Fruit fly (Drosophila melanogaster) whole organism: ENCODE data around the gene Kap-alpha3.

Source experiments
- CG8478 ChIP-seq: fragments of >200 bp; optimal IDR thresholded peaks from 2 replicates; lab custom pipeline; 2018; ENCODE audit warnings: inconsistent platforms
- Dll ChIP-seq: fragments of >200 bp; optimal IDR thresholded peaks from 2 replicates; lab custom pipeline; 2017
- EcR ChIP-seq, 2 experiments: fragments of >200 bp; optimal IDR thresholded peaks; 2 replicates each; lab custom pipeline; 2017; ENCODE audit warnings: missing biosample characterization in 2 of 2, missing genetic modification characterization in 2 of 2, missing genetic modification reagents in 2 of 2
- pan ChIP-seq: fragments of >200 bp; optimal IDR thresholded peaks from 2 replicates; lab custom pipeline; 2017
- psq ChIP-seq: fragments of >200 bp; optimal IDR thresholded peaks from 2 replicates; lab custom pipeline; 2017
- usp ChIP-seq: fragments of >200 bp; optimal IDR thresholded peaks from 2 replicates; lab custom pipeline; 2017; ENCODE audit warnings: missing biosample characterization, missing genetic modification characterization, mixed read lengths

The Kap-alpha3 gene

dm6 chr3R:9591769-9592388, 14.3 kb upstream of the Kap-alpha3 start:
- TF ChIP-seq pan (lab: Kevin White, UChicago) = no peak
- no peak for TF ChIP-seq Dll (lab: Kevin White, UChicago)
- TF ChIP-seq EcR (GFP tag; optimal IDR thresholded peaks at IDR 0.05; lab: Kevin White, UChicago) = no peak
- TF ChIP-seq psq (lab: Kevin White, UChicago) = no peak
- no peak for TF ChIP-seq CG8478 (lab: Kevin White, UChicago)
- no peak for TF ChIP-seq usp (GFP tag; lab: Kevin White, UChicago)

- TF ChIP-seq usp (GFP tag; lab: Kevin White, UChicago) = no peak
- TF ChIP-seq Dll (lab: Kevin White, UChicago) = no peak
Measured at dm6 chr3R:9590952-9591532, 13.5 kb upstream of the Kap-alpha3 start, which contains the start of the genes bocks and CG8312. Gene bocks (minus strand): TSS chr3R:9591002. Gene CG8312 (plus strand): TSS chr3R:9591309.

dm6 chr3R:9586663-9587248, 9.2 kb upstream of the Kap-alpha3 start, which contains the start of gene P58IPK:
Gene P58IPK (plus strand): TSS chr3R:9586942.
- TF ChIP-seq EcR (GFP tag; optimal IDR thresholded peaks at IDR 0.05; lab: Kevin White, UChicago) = no peak
- no peak for TF ChIP-seq psq (lab: Kevin White, UChicago)
- TF ChIP-seq pan (lab: Kevin White, UChicago) = no peak
- no peak for TF ChIP-seq Dll (lab: Kevin White, UChicago)
- no peak for TF ChIP-seq CG8478 (lab: Kevin White, UChicago)
- no peak for TF ChIP-seq usp (GFP tag; lab: Kevin White, UChicago)

dm6 chr3R:9583122-9583521, 5.6 kb upstream of the Kap-alpha3 start, which contains the start of gene CG33654:
Gene CG33654 (minus strand): TSS chr3R:9583222.
- TF ChIP-seq usp (GFP tag; lab: Kevin White, UChicago) (no peak), EcR (GFP tag; optimal IDR thresholded peaks at IDR 0.05; lab: Kevin White, UChicago) (no peak), pan (lab: Kevin White, UChicago) (no peak), psq (lab: Kevin White, UChicago) (no peak), CG8478 (lab: Kevin White, UChicago) (no peak), Dll (lab: Kevin White, UChicago) (no peak)

dm6 chr3R:9581973-9582372, 4.4 kb upstream of the Kap-alpha3 start:
- no peak for TF ChIP-seq EcR (GFP tag; optimal IDR thresholded peaks at IDR 0.05; lab: Kevin White, UChicago)
- TF ChIP-seq CG8478 (lab: Kevin White, UChicago) = no peak
- no peak for TF ChIP-seq psq (lab: Kevin White, UChicago)
- TF ChIP-seq Dll (lab: Kevin White, UChicago) = no peak
- no peak for TF ChIP-seq usp (GFP tag; lab: Kevin White, UChicago)
- TF ChIP-seq pan (lab: Kevin White, UChicago) = no peak

dm6 chr3R:9581089-9581520, 3.6 kb upstream of the Kap-alpha3 start, which contains the start of gene CG8301:
Gene CG8301 (plus strand): TSS chr3R:9581306.
- TF ChIP-seq EcR (GFP tag; optimal IDR thresholded peaks at IDR 0.05; lab: Kevin White, UChicago) = no peak
- no peak for TF ChIP-seq pan (lab: Kevin White, UChicago)
- TF ChIP-seq psq (lab: Kevin White, UChicago) = no peak
- TF ChIP-seq Dll (lab: Kevin White, UChicago) = no peak
- no peak for TF ChIP-seq CG8478 (lab: Kevin White, UChicago)
- no peak for TF ChIP-seq usp (GFP tag; lab: Kevin White, UChicago)

dm6 chr3R:9573812-9574587, 3.5 kb downstream of the Kap-alpha3 start, which contains the start of gene CG9399:
Gene CG9399 (minus strand): TSS chr3R:9574211.
- no peak for TF ChIP-seq usp (GFP tag; lab: Kevin White, UChicago)
- no peak for TF ChIP-seq CG8478 (lab: Kevin White, UChicago)
- TF ChIP-seq EcR (GFP tag; optimal IDR thresholded peaks at IDR 0.05; lab: Kevin White, UChicago) = no peak
- no peak for TF ChIP-seq psq (lab: Kevin White, UChicago)
- no peak for TF ChIP-seq Dll (lab: Kevin White, UChicago)
- TF ChIP-seq pan (lab: Kevin White, UChicago) = no peak

- TF ChIP-seq pan (lab: Kevin White, UChicago) = no peak
- no peak for TF ChIP-seq Dll (lab: Kevin White, UChicago)
- TF ChIP-seq usp (GFP tag; lab: Kevin White, UChicago) = no peak
- TF ChIP-seq CG8478 (lab: Kevin White, UChicago) = no peak
- no peak for TF ChIP-seq EcR (GFP tag; optimal IDR thresholded peaks at IDR 0.05; lab: Kevin White, UChicago)
- no peak for TF ChIP-seq psq (lab: Kevin White, UChicago)
Measured at dm6 chr3R:9572929-9573811, 4.4 kb downstream of the Kap-alpha3 start.

dm6 chr3R:9571523-9571922, 6.0 kb downstream of the Kap-alpha3 start, which contains the start of gene CG9396:
Gene CG9396 (minus strand): TSS chr3R:9571623.
- no peak for TF ChIP-seq psq (lab: Kevin White, UChicago)
- no peak for TF ChIP-seq pan (lab: Kevin White, UChicago)
- TF ChIP-seq Dll (lab: Kevin White, UChicago) = no peak
- TF ChIP-seq EcR (GFP tag; optimal IDR thresholded peaks at IDR 0.05; lab: Kevin White, UChicago) = no peak
- no peak for TF ChIP-seq usp (GFP tag; lab: Kevin White, UChicago)
- TF ChIP-seq CG8478 (lab: Kevin White, UChicago) = no peak
